Worm (Caenorhabditis elegans): ENCODE measurements around the gene hot-9.

- no peak for TF ChIP-seq W03F9.2 (tag; optimal IDR thresholded peaks at IDR 0.05)
- TF ChIP-seq him-1 (tag; optimal IDR thresholded peaks at IDR 0.05) = no peak
- TF ChIP-seq dao-5 (tag; optimal IDR thresholded peaks at IDR 0.05) = no peak
Measured at ce11 chrIV:4995842-4996241, 49.4 kb downstream of the hot-9 start, which contains the start of gene ssq-2.
